Fruit fly (Drosophila melanogaster) whole organism, larva: Measurements from ENCODE around the gene CG1677.

ENCODE experiments used
- noc ChIP-seq: fragments of 200-800 bp; sonication (Bioruptor generic); optimal IDR thresholded peaks from 3 replicates; lab custom pipeline; 2019; ENCODE audit warnings: missing biosample characterization, mild to moderate bottlenecking, missing genetic modification characterization, moderate library complexity

Gene CG1677

DNA sequence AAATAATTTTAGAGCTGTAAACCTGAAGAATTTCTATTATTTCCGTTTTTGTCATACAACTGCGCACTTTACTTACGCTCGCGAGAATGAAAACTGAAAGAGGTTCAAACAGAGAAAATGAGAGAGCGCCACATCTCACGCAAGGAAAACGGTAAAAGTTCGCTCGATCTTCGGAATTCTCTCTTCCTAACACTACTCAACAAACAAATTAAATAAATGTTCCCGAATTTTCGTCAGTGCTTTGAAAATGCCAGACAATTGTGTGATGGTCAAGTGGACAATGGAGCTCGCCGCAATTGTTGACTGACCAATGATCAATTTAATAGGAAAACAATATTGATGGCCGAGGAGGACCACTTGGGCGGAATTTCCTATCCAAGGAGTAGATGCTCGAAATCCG lies at the start of gene CG1677:
CG1677 (minus strand) TSS at position 101 of the 400 bp plus-strand sequence.
- TF ChIP-seq noc (tag; lab: Kevin White, UChicago), result no peak

DNA sequence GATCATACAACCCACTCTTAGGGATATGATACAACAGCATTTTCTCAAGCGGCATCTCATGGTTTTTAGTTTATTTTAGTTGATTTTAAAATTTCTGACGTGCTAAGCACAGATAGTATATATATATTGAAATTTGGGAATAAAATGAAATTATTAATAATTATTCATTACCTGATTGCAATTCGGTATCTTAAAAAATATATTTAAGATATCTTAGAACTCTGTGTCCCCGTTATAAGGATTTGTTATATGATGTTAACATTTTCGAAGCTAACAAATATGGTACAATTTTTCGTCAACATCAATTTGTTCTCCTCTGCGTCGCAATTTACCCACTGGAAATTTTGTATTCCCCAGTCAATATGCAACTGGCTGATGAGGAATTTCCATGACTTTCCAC lies 47.6 kb upstream of the CG1677 start, which contains the start of gene CG43198:
CG43198 (minus strand) TSS at position 101 of the 400 bp plus-strand sequence.
- no peak for TF ChIP-seq noc (tag; lab: Kevin White, UChicago)

DNA sequence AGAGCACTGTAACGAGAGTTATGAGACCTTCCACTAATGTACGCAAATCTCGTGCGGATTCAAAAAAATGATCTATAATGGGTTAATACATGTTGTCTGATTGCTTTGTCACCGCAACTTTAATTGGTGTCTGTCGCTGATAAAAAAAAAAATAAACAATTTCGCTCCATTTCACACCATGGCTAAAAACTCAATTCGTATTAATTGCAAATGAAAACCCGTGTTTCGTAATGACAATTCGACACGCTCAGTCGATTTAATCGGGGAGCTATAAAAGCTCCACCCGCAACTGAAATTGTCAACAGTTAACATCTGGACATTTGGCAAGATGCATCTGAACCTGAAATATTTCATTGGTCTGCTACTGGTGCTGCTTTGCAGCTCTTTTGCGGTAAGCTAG lies 46.3 kb upstream of the CG1677 start, which contains the start of gene CG11368:
CG11368 (plus strand) TSS at position 301 of the 400 bp plus-strand sequence.
- no peak for TF ChIP-seq noc (tag; lab: Kevin White, UChicago)

DNA sequence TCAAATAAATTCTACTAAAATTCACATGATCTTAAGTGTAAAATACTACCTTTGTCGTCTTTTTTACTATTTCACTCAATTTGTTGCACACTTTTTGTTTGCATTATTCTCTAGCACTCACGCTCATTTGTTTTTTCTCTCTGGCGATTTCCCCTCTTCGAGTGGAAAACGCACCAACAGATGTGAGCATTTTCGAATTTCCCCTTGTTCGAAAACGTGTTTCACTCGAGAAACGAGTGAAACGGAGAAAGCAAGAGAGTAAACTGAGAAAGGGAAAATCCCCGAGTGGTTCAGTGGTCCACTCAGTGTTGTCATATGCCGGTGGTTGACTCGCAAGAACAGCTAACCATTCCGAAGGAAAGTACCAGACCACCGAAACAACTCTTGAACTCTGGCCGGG lies 39.4 kb upstream of the CG1677 start:
- no peak for TF ChIP-seq noc (tag; lab: Kevin White, UChicago)

DNA sequence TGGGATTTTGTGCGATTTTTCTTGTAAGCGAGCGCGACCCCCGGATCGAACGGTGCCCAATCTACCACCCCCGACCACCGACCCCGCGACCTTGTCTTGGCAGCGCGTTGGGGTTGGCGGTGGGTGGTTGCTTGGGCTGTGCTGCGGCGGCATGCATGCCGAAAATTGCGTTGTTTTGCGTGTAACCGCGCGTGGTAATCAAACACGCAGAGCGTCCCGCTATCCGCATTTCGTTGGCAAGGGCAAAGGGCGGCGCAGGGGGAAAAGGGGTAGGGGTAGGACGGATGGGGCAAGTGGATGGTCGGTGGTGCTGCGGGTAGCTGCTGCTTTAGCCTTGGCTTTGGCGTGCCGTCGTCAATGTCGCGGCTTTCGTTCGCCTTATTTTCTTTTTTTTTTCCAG lies 26.8 kb upstream of the CG1677 start:
- no peak for TF ChIP-seq noc (tag; lab: Kevin White, UChicago)

DNA sequence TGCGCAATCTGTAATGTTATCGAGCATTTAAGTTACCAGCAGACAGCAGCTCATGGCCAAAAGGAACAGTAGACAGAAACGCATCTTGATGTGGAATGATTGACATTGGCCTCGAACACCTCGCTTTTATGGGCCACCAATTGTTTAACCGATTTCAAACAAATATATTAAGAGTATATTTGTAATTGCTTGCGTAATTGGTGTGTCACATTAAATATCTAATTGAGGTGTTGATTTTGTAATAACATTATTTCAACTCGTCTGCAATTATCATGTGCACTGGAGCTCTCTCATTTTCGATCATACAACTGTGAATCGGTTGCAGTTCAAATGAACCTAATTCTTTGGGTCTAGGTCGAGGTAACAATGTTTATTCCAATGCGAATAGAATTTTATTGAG lies 20.0 kb upstream of the CG1677 start, which contains the start of gene CG32726:
CG32726 (minus strand) TSS at position 101 of the 400 bp plus-strand sequence.
- TF ChIP-seq noc (tag; lab: Kevin White, UChicago), result no peak

DNA sequence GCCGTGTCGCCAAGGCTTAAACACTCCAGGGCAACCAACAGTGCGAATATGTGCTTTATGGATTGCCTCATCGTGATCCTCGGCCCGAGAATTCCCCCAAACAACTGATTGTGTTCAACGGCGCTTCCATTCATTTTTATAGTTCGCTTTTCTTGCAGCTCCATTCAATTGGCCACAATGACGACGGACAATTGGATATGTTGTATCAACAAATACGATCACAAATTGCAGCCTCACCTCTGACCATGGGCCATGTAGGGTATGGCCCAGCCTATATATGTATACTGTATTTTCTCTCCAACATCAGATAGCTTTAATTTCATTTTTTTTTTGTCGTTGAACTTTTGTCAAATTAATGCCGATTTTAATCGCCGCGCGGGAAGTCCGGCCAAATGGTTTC lies 19.1 kb upstream of the CG1677 start, which contains the start of gene CG15036:
CG15036 (minus strand) TSS at position 101 of the 400 bp plus-strand sequence.
- no peak for TF ChIP-seq noc (tag; lab: Kevin White, UChicago)

DNA sequence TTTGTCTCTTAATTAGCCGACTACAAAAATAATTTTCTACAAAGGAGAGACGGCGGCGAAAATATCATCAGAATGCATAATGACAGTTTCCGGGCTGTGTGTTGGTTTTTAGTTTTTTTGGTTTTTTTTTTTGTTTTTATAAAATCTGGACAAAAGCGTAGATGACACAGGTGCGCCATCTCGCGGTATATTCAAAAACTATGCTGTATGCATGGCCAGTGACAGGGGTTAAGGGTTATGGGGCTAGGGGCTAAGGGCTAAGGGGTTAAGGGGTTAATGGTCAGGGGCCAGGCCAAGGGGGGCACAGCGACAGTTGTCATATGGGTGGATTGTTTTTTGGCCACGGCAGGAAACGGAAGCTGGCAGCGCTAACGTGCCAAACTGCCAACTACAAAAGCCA lies 17.0 kb upstream of the CG1677 start:
- no peak for TF ChIP-seq noc (tag; lab: Kevin White, UChicago)

DNA sequence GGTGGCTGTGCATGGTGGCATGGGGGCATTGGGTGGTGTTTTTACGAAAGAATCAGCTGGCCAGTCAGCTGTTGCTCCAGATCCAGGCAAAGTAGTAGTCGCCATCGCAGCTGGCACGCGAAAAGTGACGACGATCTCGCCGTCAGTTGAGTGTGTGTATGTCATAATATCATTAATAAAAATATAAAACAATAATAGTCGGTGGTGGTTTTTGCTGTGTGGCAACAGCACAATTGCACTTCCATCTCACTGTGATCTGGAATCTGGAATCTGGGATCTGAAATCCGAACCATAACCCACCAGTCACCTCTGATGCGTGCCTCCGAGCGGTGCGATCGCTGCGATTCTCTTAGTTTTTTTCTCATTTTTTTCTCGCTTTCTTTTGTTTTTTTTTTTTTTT lies 12.7 kb upstream of the CG1677 start, which contains the start of gene rumpel:
rumpel (plus strand) TSS at position 301 of the 400 bp plus-strand sequence.
- TF ChIP-seq noc (tag; lab: Kevin White, UChicago), result no peak

DNA sequence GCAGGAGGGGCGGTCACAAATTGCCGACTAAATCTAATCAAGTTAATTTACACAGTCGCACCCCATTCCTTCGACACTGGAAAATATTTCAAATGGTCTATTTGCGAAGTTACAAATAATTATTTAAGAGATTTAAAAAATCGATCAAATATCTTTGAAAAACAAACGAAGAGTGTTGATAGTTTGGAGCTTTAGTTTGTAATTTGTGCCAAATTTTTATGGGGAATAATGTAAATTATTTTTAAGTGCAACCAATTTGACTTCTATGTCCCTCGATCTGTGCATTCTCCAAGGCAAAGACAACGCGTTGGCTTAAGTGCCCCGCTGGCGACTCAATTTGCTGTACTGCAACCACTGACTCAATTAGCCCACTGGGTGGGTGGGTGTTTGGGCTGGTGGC lies 12.3 kb upstream of the CG1677 start:
- no peak for TF ChIP-seq noc (tag; lab: Kevin White, UChicago)

DNA sequence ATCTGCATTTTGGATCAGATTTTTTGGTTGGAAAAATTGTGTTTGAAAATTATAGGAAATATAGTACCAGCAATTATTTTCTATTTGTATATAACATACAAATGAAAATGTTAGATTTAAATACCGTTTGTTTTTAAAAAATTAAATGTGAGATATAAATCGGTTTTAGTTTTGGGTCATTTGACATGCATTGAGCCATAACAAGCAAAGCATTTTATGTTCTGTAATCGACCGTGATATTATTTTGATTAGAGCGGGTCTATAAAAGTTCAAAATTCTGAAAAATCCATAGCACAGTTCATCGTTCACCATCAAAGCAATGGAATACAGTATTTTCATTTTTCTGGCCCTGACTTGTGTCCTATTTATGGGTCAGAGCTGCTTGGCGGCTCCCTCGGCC lies 11.4 kb upstream of the CG1677 start, which contains the start of gene CG34337:
CG34337 (plus strand) TSS at position 301 of the 400 bp plus-strand sequence.
- no peak for TF ChIP-seq noc (tag; lab: Kevin White, UChicago)

DNA sequence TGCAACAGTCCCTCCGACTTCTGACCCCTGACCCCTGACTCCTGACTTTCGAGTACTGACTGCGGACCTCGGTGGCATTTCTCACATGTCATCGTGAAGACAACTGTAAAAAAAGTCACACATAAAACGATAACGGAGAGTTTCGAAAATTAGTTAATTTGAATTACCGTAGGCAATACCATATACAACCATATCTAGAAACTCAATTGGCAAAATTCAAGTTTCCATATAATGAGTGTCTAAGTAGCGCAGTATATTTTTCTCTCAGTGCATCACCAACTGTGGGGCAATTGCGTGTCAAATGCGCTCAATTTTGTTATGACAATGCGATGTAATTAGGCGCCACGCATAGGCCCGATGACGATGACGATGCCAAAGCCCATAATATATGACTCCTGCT lies 9.4 kb upstream of the CG1677 start:
- TF ChIP-seq noc (tag; lab: Kevin White, UChicago), result no peak

DNA sequence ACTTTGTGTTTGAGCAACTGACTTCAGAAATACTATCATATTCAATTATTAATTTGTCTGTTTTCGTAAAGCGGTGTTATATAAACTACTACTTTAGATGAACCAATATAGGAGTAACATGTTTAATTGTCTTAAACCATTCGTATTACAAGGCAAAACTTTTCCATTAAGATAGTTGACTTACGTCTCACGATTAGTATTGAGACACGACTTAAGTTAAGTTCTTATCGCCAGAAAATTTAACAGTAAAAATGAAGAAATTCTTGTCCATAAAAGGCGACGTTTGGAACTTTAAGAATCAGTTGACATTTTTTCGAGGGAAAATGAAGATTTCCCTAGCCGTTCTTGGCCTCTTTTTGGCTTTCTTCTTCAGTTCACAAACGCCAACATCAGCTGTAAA lies 8.0 kb upstream of the CG1677 start, which contains the start of gene CG42705:
CG42705 (plus strand) TSS at position 301 of the 400 bp plus-strand sequence.
- no peak for TF ChIP-seq noc (tag; lab: Kevin White, UChicago)

DNA sequence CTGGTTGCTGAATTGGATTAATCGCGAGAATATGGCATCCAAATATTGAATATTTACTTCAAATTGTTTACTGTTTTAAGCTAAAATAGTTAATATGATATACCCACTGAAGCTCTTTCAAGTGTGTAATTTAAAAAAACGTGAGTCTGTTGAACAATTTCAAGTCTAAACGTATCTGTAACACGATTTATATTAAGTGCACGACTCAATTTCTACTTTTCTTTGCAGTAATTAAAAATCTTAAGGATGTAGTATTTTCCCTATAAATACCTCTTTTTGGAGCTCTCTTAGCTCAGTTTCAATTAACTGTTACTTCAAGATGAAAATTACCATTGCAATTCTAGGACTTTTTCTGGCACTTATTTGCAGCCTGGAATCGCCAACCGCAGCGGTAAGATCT lies 6.8 kb upstream of the CG1677 start, which contains the start of gene CG42704:
CG42704 (plus strand) TSS at position 301 of the 400 bp plus-strand sequence.
- TF ChIP-seq noc (tag; lab: Kevin White, UChicago), result no peak

DNA sequence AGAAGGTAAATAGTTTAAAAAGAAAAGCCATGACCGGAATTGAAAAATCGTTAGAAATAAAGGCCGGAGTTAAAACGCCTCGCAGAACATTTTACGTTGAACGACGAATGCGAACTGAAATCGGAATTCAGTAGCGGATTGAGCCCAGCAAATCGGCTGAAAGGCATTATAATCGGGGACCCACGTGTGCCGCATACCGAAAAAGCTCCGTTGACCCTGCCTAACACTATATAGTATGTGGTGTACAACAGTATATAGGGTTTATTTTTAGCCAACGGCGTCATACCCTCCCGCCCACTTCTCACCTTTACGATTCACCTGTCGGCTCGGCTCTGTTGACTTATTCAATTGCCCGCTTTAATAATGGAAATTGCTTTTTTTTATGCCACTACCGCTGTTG lies 6.2 kb upstream of the CG1677 start, which contains the start of gene CG42246:
CG42246 (minus strand) TSS at position 101 of the 400 bp plus-strand sequence.
- no peak for TF ChIP-seq noc (tag; lab: Kevin White, UChicago)

DNA sequence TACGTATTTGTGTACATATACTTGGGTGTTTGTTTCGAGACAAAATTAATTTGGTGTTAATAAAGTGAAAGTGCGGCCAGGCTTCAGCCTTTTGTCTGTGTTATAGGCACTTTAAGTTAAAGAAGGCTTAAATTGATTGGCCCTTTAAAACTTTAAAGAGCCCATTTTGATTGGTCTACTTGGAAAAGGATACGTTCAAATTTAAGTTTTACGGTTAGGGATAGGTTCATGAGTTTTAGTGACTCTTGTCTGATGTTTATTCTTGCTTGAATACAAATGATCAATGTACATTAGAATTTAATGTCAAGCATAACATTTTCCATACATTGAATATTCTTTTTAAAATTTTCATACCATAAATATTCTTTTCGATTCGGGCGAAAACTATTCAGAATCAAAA lies 1.3 kb upstream of the CG1677 start, which contains the start of gene CG32727:
CG32727 (plus strand) TSS at position 301 of the 400 bp plus-strand sequence.
- TF ChIP-seq noc (tag; lab: Kevin White, UChicago), result no peak

DNA sequence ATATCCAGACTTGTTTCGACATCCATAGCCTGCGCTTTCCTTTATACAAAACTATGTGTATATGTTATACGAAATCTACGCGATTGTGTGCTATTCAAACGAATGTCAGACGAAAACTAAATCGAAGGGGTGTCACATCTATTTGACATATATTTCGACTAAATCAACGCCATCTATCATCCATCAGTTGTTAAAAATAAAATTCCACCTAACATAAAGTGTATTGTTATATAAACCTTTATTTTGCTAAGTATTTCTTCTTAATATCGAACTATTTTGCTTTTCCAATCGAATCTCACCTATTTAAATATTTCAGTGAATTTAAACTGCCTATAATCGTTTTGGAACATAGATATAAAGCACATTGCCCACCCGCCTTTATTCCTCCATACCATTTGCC lies 2.5 kb downstream of the CG1677 start, which contains the start of gene CG15035:
CG15035 (minus strand) TSS at position 101 of the 400 bp plus-strand sequence.
- TF ChIP-seq noc (tag; lab: Kevin White, UChicago), result no peak
